Fruit fly (Drosophila melanogaster) whole organism, embryonic: ENCODE results near the gene Usp5.
A peak's percentile ranks its signal among the peaks of the same experiment; 100 is the strongest.

Experiments
- CG10565 ChIP-seq: fragments of 200-800 bp; sonication (Bioruptor generic); optimal IDR thresholded peaks from 3 replicates; lab custom pipeline; 2016; ENCODE audit warnings: missing biosample characterization, mild to moderate bottlenecking, missing genetic modification characterization
- CG11456 ChIP-seq: fragments of 200-800 bp; sonication (Bioruptor generic); IDR thresholded peaks from 3 replicates; pipeline ENCODE4 v1.3.6; 2022; ENCODE audit warnings: missing biosample characterization, missing genetic modification characterization
- CG13894 ChIP-seq: fragments of 200-800 bp; sonication (Bioruptor generic); optimal IDR thresholded peaks from 3 replicates; lab custom pipeline; 2018; ENCODE audit warnings: missing biosample characterization, mild to moderate bottlenecking, missing genetic modification characterization, moderate library complexity
- CG17359 ChIP-seq: fragments of 200-800 bp; sonication (Bioruptor generic); optimal IDR thresholded peaks from 3 replicates; lab custom pipeline; 2018; ENCODE audit warnings: missing biosample characterization, mild to moderate bottlenecking, missing genetic modification characterization, moderate library complexity
- CG18619 ChIP-seq: fragments of 200-800 bp; sonication (Bioruptor generic); optimal IDR thresholded peaks from 3 replicates; lab custom pipeline; 2017; ENCODE audit warnings: missing biosample characterization, mild to moderate bottlenecking, missing genetic modification characterization
- CG18764 ChIP-seq: fragments of 200-800 bp; sonication (Bioruptor generic); optimal IDR thresholded peaks from 3 replicates; lab custom pipeline; 2016; ENCODE audit warnings: missing biosample characterization, missing genetic modification characterization
- CG4820 ChIP-seq: fragments of 200-800 bp; sonication (Bioruptor generic); optimal IDR thresholded peaks from 3 replicates; lab custom pipeline; 2016; ENCODE audit warnings: missing biosample characterization, missing genetic modification characterization
- CG6254 ChIP-seq: fragments of 200-800 bp; sonication (Bioruptor generic); optimal IDR thresholded peaks from 3 replicates; lab custom pipeline; 2017; ENCODE audit warnings: mild to moderate bottlenecking, missing biosample characterization, missing genetic modification reagents, missing genetic modification characterization
- CG8388 ChIP-seq: fragments of 200-800 bp; sonication (Bioruptor generic); optimal IDR thresholded peaks from 2 replicates; lab custom pipeline; 2019; ENCODE audit warnings: missing biosample characterization, mild to moderate bottlenecking, missing genetic modification characterization, moderate library complexity
- D19A ChIP-seq: fragments of 200-800 bp; optimal IDR thresholded peaks from 3 replicates; lab custom pipeline; 2019; ENCODE audit warnings: missing biosample characterization, mild to moderate bottlenecking, missing genetic modification characterization, moderate library complexity
- Dp ChIP-seq: fragments of 200-800 bp; sonication (Bioruptor generic); optimal IDR thresholded peaks from 2 replicates; lab custom pipeline; 2018; ENCODE audit warnings: missing biosample characterization, mild to moderate bottlenecking, missing genetic modification characterization, moderate library complexity
- E2f2 ChIP-seq: fragments of 200-800 bp; sonication (Bioruptor generic); IDR thresholded peaks from 2 replicates; pipeline ENCODE4 v1.3.6; 2022; ENCODE audit warnings: missing biosample characterization, missing genetic modification characterization
- ERR ChIP-seq: fragments of 200-800 bp; sonication (Bioruptor generic); optimal IDR thresholded peaks from 2 replicates; lab custom pipeline; 2016; ENCODE audit warnings: missing biosample characterization, missing genetic modification characterization
- GATAe ChIP-seq: fragments of 200-800 bp; sonication (Bioruptor generic); conservative IDR thresholded peaks from 2 replicates; pipeline ENCODE4 v1.3.6; 2022; ENCODE audit warnings: missing biosample characterization, missing genetic modification characterization
- Gug ChIP-seq: fragments of 200-800 bp; sonication (Bioruptor generic); IDR thresholded peaks from 4 replicates; pipeline ENCODE4 v1.3.6; 2022; ENCODE audit warnings: missing biosample characterization, missing genetic modification characterization
- HLH3B ChIP-seq: fragments of 200-800 bp; sonication (Bioruptor generic); IDR thresholded peaks from 2 replicates; pipeline ENCODE4 v1.3.6; 2022; ENCODE audit warnings: missing biosample characterization, missing genetic modification characterization
- Mrtf ChIP-seq: fragments of 200-800 bp; sonication (Bioruptor generic); IDR thresholded peaks from 3 replicates; pipeline ENCODE4 v1.3.6; 2022; ENCODE audit warnings: missing biosample characterization, missing genetic modification characterization
- NC2α ChIP-seq: fragments of 200-800 bp; sonication (Bioruptor generic); optimal IDR thresholded peaks from 2 replicates; lab custom pipeline; 2016; ENCODE audit warnings: missing biosample characterization, missing genetic modification characterization
- Nf-YA ChIP-seq: fragments of 200-800 bp; sonication (Bioruptor generic); IDR thresholded peaks from 2 replicates; pipeline ENCODE4 v1.3.6; 2022; ENCODE audit warnings: missing biosample characterization, missing genetic modification characterization
- Oaz ChIP-seq: fragments of 200-800 bp; sonication (Bioruptor generic); IDR thresholded peaks from 2 replicates; pipeline ENCODE4 v1.3.6; 2022; ENCODE audit warnings: missing biosample characterization, missing genetic modification characterization
- Opbp ChIP-seq: fragments of 200-800 bp; sonication (Bioruptor generic); IDR thresholded peaks from 3 replicates; pipeline ENCODE4 v1.3.6; 2022; ENCODE audit warnings: missing biosample characterization, missing genetic modification characterization; ENCODE audit not compliant: partially characterized antibody
- Sry-β ChIP-seq: fragments of 200-800 bp; sonication (Bioruptor generic); optimal IDR thresholded peaks from 2 replicates; lab custom pipeline; 2018; ENCODE audit warnings: missing biosample characterization, mild to moderate bottlenecking, missing genetic modification characterization, moderate library complexity
- Trl ChIP-seq, 3 experiments: fragments of >200 bp in 2 of 3; fragments of 200-800 bp in 1 of 3; sonication (Bioruptor generic) in 1 of 3; optimal IDR thresholded peaks; 2 replicates in 1 of 3; 3 replicates in 2 of 3; lab custom pipeline; 2016 to 2017; ENCODE audit warnings: missing biosample characterization in 1 of 3, missing genetic modification characterization in 1 of 3
- Vsx1 ChIP-seq: fragments of 200-800 bp; sonication (Bioruptor generic); optimal IDR thresholded peaks from 2 replicates; lab custom pipeline; 2017; ENCODE audit warnings: missing biosample characterization, mild to moderate bottlenecking, missing genetic modification characterization, missing genetic modification reagents
- ab ChIP-seq: fragments of 200-800 bp; sonication (Bioruptor generic); optimal IDR thresholded peaks from 2 replicates; lab custom pipeline; 2016; ENCODE audit warnings: missing biosample characterization, missing genetic modification characterization
- aop ChIP-seq: fragments of 200-800 bp; sonication (Bioruptor generic); IDR thresholded peaks from 2 replicates; pipeline ENCODE4 v1.3.6; 2022; ENCODE audit warnings: missing biosample characterization, missing genetic modification characterization
- bcd ChIP-seq: fragments of 200-800 bp; sonication (Bioruptor generic); optimal IDR thresholded peaks from 2 replicates; lab custom pipeline; 2017; ENCODE audit warnings: missing biosample characterization, mild to moderate bottlenecking, missing genetic modification characterization
- ci ChIP-seq: fragments of 200-800 bp; sonication (Bioruptor generic); IDR thresholded peaks from 3 replicates; pipeline ENCODE4 v1.3.6; 2022; ENCODE audit warnings: missing biosample characterization, missing genetic modification characterization
- corto ChIP-seq: fragments of 200-800 bp; sonication (Bioruptor generic); optimal IDR thresholded peaks from 2 replicates; lab custom pipeline; 2016; ENCODE audit warnings: missing biosample characterization, mild to moderate bottlenecking, missing genetic modification characterization, moderate library complexity
- dimm ChIP-seq: fragments of 200-800 bp; sonication (Bioruptor generic); IDR thresholded peaks from 2 replicates; pipeline ENCODE4 v1.3.6; 2022; ENCODE audit warnings: missing biosample characterization, missing genetic modification characterization
- disco-r ChIP-seq: fragments of 200-800 bp; sonication (Bioruptor generic); optimal IDR thresholded peaks from 2 replicates; lab custom pipeline; 2016; ENCODE audit warnings: missing biosample characterization, missing genetic modification characterization
- dm ChIP-seq: fragments of 200-800 bp; sonication (Bioruptor generic); optimal IDR thresholded peaks from 3 replicates; lab custom pipeline; 2016; ENCODE audit warnings: missing biosample characterization, missing genetic modification characterization
- dpn ChIP-seq, 2 experiments: fragments of 200-800 bp; sonication (Bioruptor generic); optimal IDR thresholded peaks; 3 replicates each; lab custom pipeline; 2016; ENCODE audit warnings: missing biosample characterization in 2 of 2, missing genetic modification characterization in 2 of 2
- ind ChIP-seq: fragments of 200-800 bp; sonication (Bioruptor generic); optimal IDR thresholded peaks from 3 replicates; lab custom pipeline; 2016; ENCODE audit warnings: missing biosample characterization, missing genetic modification characterization
- kay ChIP-seq: fragments of 200-800 bp; sonication (Bioruptor generic); optimal IDR thresholded peaks from 2 replicates; lab custom pipeline; 2016; ENCODE audit warnings: missing biosample characterization, missing genetic modification characterization
- lbe ChIP-seq: fragments of 200-800 bp; sonication (Bioruptor generic); optimal IDR thresholded peaks from 2 replicates; lab custom pipeline; 2016; ENCODE audit warnings: missing biosample characterization, mild to moderate bottlenecking, missing genetic modification characterization
- lmd ChIP-seq: fragments of 200-800 bp; sonication (Bioruptor generic); IDR thresholded peaks from 2 replicates; pipeline ENCODE4 v1.3.6; 2022; ENCODE audit warnings: missing biosample characterization, missing genetic modification characterization
- luna ChIP-seq: fragments of 200-800 bp; sonication (Bioruptor generic); optimal IDR thresholded peaks from 2 replicates; lab custom pipeline; 2016; ENCODE audit warnings: missing biosample characterization, missing genetic modification characterization
- maf-S ChIP-seq: fragments of 200-800 bp; sonication (Bioruptor generic); optimal IDR thresholded peaks from 2 replicates; lab custom pipeline; 2016; ENCODE audit warnings: missing biosample characterization, missing genetic modification characterization
- nmo ChIP-seq: fragments of 200-800 bp; sonication (Bioruptor generic); optimal IDR thresholded peaks from 2 replicates; lab custom pipeline; 2018; ENCODE audit warnings: missing biosample characterization, mild to moderate bottlenecking, missing genetic modification characterization, moderate library complexity
- oc ChIP-seq: fragments of 200-800 bp; sonication (Bioruptor generic); optimal IDR thresholded peaks from 2 replicates; lab custom pipeline; 2018; ENCODE audit warnings: missing biosample characterization, mild to moderate bottlenecking, missing genetic modification characterization, moderate library complexity
- prd ChIP-seq, 3 experiments: fragments of >200 bp in 2 of 3; fragments of 200-800 bp in 1 of 3; sonication (Bioruptor generic) in 1 of 3; optimal IDR thresholded peaks in 2 of 3; IDR thresholded peaks in 1 of 3; 2 replicates in 2 of 3; 3 replicates in 1 of 3; pipeline versions ENCODE4 v1.3.6 to Lab custom; 2017 to 2022; ENCODE audit warnings: missing biosample characterization in 1 of 3, missing genetic modification characterization in 1 of 3
- salm ChIP-seq: fragments of 200-800 bp; sonication (Bioruptor generic); optimal IDR thresholded peaks from 2 replicates; lab custom pipeline; 2018; ENCODE audit warnings: missing biosample characterization, mild to moderate bottlenecking, missing genetic modification characterization
- sc ChIP-seq, 3 experiments: fragments of >200 bp in 2 of 3; fragments of 200-800 bp in 1 of 3; sonication (Bioruptor generic) in 1 of 3; optimal IDR thresholded peaks; 2 replicates in 2 of 3; 3 replicates in 1 of 3; lab custom pipeline; 2017; ENCODE audit warnings: mild to moderate bottlenecking in 1 of 3, missing biosample characterization in 1 of 3, missing genetic modification characterization in 1 of 3, missing genetic modification reagents in 1 of 3
- sisA ChIP-seq: fragments of 200-800 bp; sonication (Bioruptor generic); IDR thresholded peaks from 2 replicates; pipeline ENCODE4 v1.3.6; 2022; ENCODE audit warnings: missing biosample characterization, missing genetic modification characterization
- slou ChIP-seq: fragments of 200-800 bp; sonication (Bioruptor generic); optimal IDR thresholded peaks from 3 replicates; lab custom pipeline; 2016; ENCODE audit warnings: missing biosample characterization, missing genetic modification characterization
- wor ChIP-seq: fragments of 200-800 bp; sonication (Bioruptor generic); IDR thresholded peaks from 2 replicates; pipeline ENCODE4 v1.3.6; 2022; ENCODE audit warnings: missing biosample characterization, missing genetic modification characterization

Gene Usp5

dm6 chr3L:3148125-3149059 lies at the start of gene Usp5, which contains the start of gene BtbVII (continued):
- no peak for TF ChIP-seq oc (tag; lab: Kevin White, UChicago)
- TF ChIP-seq Mrtf (GFP tag; lab: Robert Waterston, UW), result peak; percentile 57; the same call in 1 of the 3 replicates
- no peak for TF ChIP-seq dimm (GFP tag; lab: Robert Waterston, UW)
- TF ChIP-seq dm, result peak; percentile 60
- peak; percentile 54 for TF ChIP-seq disco-r (GFP tag; lab: Kevin White, UChicago)
- TF ChIP-seq Oaz (GFP tag; lab: Robert Waterston, UW), result 0 out of 2 replicates have a peak, but pooled peaks have one; percentile 25
- no peak for TF ChIP-seq sc (optimal IDR thresholded peaks at IDR 0.05; lab: Kevin White, UChicago)
- TF ChIP-seq sc (GFP tag; optimal IDR thresholded peaks at IDR 0.05; lab: Kevin White, UChicago), result no peak
- TF ChIP-seq slou (GFP tag; lab: Kevin White, UChicago), result no peak
- TF ChIP-seq kay (GFP tag; lab: Kevin White, UChicago), result peak; percentile 70
- peak; percentile 67 to 80 for TF ChIP-seq dpn (GFP tag; optimal IDR thresholded peaks at IDR 0.05; lab: Kevin White, UChicago)
- TF ChIP-seq nmo (GFP tag; lab: Kevin White, UChicago), result peak; percentile 61
- TF ChIP-seq CG17359 (tag; lab: Kevin White, UChicago), result peak; percentile 34
- peak; percentile 27 for TF ChIP-seq corto (GFP tag; lab: Kevin White, UChicago)
- peak; percentile 20 for TF ChIP-seq CG18764
- no peak for TF ChIP-seq NC2α (GFP tag; lab: Kevin White, UChicago)
- TF ChIP-seq CG18619 (GFP tag; lab: Kevin White, UChicago), result peak; percentile 4
- TF ChIP-seq Gug (GFP tag; lab: Robert Waterston, UW), result peak; percentile 65; the same call in 2 of the 4 replicates
- TF ChIP-seq wor (GFP tag; lab: Robert Waterston, UW), result no peak
- no peak for TF ChIP-seq Trl (optimal IDR thresholded peaks at IDR 0.05; lab: Kevin White, UChicago)
- peak; percentile 67 for TF ChIP-seq Trl (GFP tag; optimal IDR thresholded peaks at IDR 0.05; lab: Kevin White, UChicago)
- TF ChIP-seq E2f2 (GFP tag; lab: Robert Waterston, UW), result peak; percentile 49; the same call in 1 of the 2 replicates
- TF ChIP-seq Opbp (GFP tag; lab: Robert Waterston, UW), result peak; percentile 87; the same call in 2 of the 3 replicates
- TF ChIP-seq ind (GFP tag; lab: Kevin White, UChicago), result peak; percentile 46
- 0 out of 2 replicates have a peak, but pooled peaks have one; percentile 14 for TF ChIP-seq HLH3B (GFP tag; lab: Robert Waterston, UW)
- TF ChIP-seq aop (GFP tag; lab: Robert Waterston, UW), result no peak
- TF ChIP-seq ab (GFP tag; lab: Kevin White, UChicago), result no peak
- TF ChIP-seq prd (optimal IDR thresholded peaks at IDR 0.05; lab: Kevin White, UChicago), result no peak
- TF ChIP-seq prd (GFP tag; IDR thresholded peaks at IDR 0.05; lab: Robert Waterston, UW), result peak; percentile 62; the same call in 2 of the 3 replicates
- no peak for TF ChIP-seq Sry-β (GFP tag; lab: Kevin White, UChicago)
- TF ChIP-seq salm (tag; lab: Kevin White, UChicago), result no peak
- TF ChIP-seq CG4820 (GFP tag; lab: Kevin White, UChicago), result peak; percentile 37
- peak; percentile 75 for TF ChIP-seq CG13894
- peak; percentile 59 for TF ChIP-seq sisA (GFP tag; lab: Robert Waterston, UW)
- TF ChIP-seq Dp (GFP tag; lab: Kevin White, UChicago), result peak; percentile 44
- TF ChIP-seq CG11456, result no peak
- peak; percentile 17 for TF ChIP-seq CG8388 (GFP tag; lab: Kevin White, UChicago)
- TF ChIP-seq Vsx1 (GFP tag; lab: Kevin White, UChicago), result no peak
- peak; percentile 45; the same call in 1 of the 2 replicates for TF ChIP-seq lmd (GFP tag; lab: Robert Waterston, UW)
- peak; percentile 48 for TF ChIP-seq luna (GFP tag; lab: Kevin White, UChicago)
- peak; percentile 37 for TF ChIP-seq bcd (GFP tag; lab: Kevin White, UChicago)
- TF ChIP-seq maf-S (GFP tag; lab: Kevin White, UChicago), result peak; percentile 49
- TF ChIP-seq lbe (GFP tag; lab: Kevin White, UChicago), result peak; percentile 4
- no peak for TF ChIP-seq D19A (tag; lab: Kevin White, UChicago)
- TF ChIP-seq ERR (GFP tag; lab: Kevin White, UChicago), result peak; percentile 6
- peak; percentile 40; the same call in 1 of the 3 replicates for TF ChIP-seq ci (GFP tag; lab: Robert Waterston, UW)
- no peak for TF ChIP-seq Nf-YA (GFP tag; lab: Robert Waterston, UW)
- TF ChIP-seq CG6254 (GFP tag; lab: Kevin White, UChicago), result no peak
- no peak for TF ChIP-seq GATAe
- TF ChIP-seq CG10565 (GFP tag; lab: Kevin White, UChicago), result no peak
